Fruit fly (Drosophila melanogaster) Kc167 (cell line): ENCODE data around the gene CG42823.

Source experiments
- Sin3A ChIP-seq: fragments of >200 bp; optimal IDR thresholded peaks from 2 replicates; lab custom pipeline; 2018; ENCODE audit warnings: missing external identifiers
- h ChIP-seq: fragments of >200 bp; optimal IDR thresholded peaks from 3 replicates; lab custom pipeline; 2018; ENCODE audit warnings: missing external identifiers

dm6 chr3R:17379051-17379450 lies 25.9 kb downstream of the CG42823 start:
- TF ChIP-seq h (lab: Kevin White, UChicago), result no peak
- TF ChIP-seq Sin3A (lab: Kevin White, UChicago), result no peak
